Fruit fly (Drosophila melanogaster): ENCODE results near the gene Rap1.

- no peak for TF ChIP-seq CG11695 (GFP tag; IDR thresholded peaks at IDR 0.05)
- no peak for TF ChIP-seq Taf1 (GFP tag; IDR thresholded peaks at IDR 0.05)
- TF ChIP-seq psq (GFP tag; optimal IDR thresholded peaks at IDR 0.05), result no peak
- TF ChIP-seq NC2β (GFP tag; optimal IDR thresholded peaks at IDR 0.05), result no peak
- TF ChIP-seq vvl (GFP tag; IDR thresholded peaks at IDR 0.05), result no peak
- no peak for TF ChIP-seq sna (GFP tag; IDR thresholded peaks at IDR 0.05; ENCODE audit: partially characterized antibody)
Measured at dm6 chr3L:1835064-1835463, 27.0 kb downstream of the Rap1 start, which contains the start of gene Cpr62Bb.

Data from whole organism, embryonic.